Worm (Caenorhabditis elegans): ENCODE results near the gene H10D18.5.

Gene H10D18.5

DNA sequence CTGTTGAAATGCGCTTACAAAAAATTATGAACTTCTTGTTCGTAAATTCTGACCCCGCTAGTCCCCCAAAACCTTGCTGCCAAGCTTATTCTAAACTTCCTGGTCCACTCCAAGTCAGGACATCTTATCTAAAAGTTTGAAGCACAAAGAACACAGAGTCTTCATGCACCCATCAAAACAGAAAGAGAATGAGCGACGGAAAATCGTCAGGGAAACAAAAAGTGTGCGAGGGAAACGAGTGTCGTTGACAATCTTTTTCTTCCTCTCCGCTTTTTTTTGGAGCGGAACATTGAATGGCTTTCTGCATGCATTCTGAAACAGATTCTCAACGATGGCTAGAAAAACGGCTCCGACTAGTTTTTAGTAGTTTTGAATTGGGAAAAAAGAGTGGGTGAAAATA, 6.3 kb downstream of the H10D18.5 start:
- TF ChIP-seq ztf-16 (tag; optimal IDR thresholded peaks at IDR 0.05), result no peak
- TF ChIP-seq dmd-4 (tag; optimal IDR thresholded peaks at IDR 0.05; ENCODE audit: borderline replicate concordance), result no peak
- TF ChIP-seq eyg-1 (tag; optimal IDR thresholded peaks at IDR 0.05), result no peak
- TF ChIP-seq ceh-30 (tag; optimal IDR thresholded peaks at IDR 0.05), result no peak
- TF ChIP-seq mec-3 (tag; optimal IDR thresholded peaks at IDR 0.05; ENCODE audit: borderline replicate concordance), result no peak
- TF ChIP-seq F13H6.1 (tag; optimal IDR thresholded peaks at IDR 0.05), result no peak
- no peak for TF ChIP-seq tbx-7 (tag; optimal IDR thresholded peaks at IDR 0.05)
- no peak for TF ChIP-seq ceh-9 (tag; optimal IDR thresholded peaks at IDR 0.05)
- TF ChIP-seq gmeb-2 (tag; optimal IDR thresholded peaks at IDR 0.05), result no peak

DNA sequence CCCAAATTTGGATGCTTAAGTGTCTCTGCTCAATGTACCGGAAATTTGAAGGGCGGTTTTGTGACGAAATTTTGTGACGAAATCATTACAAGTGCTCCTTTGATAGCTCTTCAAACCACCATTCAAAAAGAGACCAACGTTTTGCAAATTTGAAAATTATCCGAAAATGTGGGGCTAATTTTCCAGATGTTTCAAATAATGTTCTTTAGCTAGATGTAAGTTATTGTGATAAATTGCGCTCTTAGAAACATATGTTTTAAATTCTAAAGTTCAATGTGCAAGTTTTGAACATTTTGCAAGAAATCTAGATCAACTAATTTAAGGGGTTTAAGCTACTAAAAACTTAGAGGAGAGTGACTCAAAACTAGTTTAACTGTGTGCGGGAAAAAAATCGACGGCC, 10.6 kb downstream of the H10D18.5 start:
- TF ChIP-seq C08G9.2 (tag; optimal IDR thresholded peaks at IDR 0.05) (no peak), mec-3 (tag; optimal IDR thresholded peaks at IDR 0.05; ENCODE audit: borderline replicate concordance) (no peak), ceh-31 (tag; optimal IDR thresholded peaks at IDR 0.05) (no peak), hlh-6 (tag; optimal IDR thresholded peaks at IDR 0.05) (no peak), ztf-16 (tag; optimal IDR thresholded peaks at IDR 0.05) (no peak), ceh-18 (tag; optimal IDR thresholded peaks at IDR 0.05) (no peak), ceh-14 (tag; optimal IDR thresholded peaks at IDR 0.05) (no peak), dmd-4 (tag; optimal IDR thresholded peaks at IDR 0.05; ENCODE audit: borderline replicate concordance) (no peak), unc-86 (tag; optimal IDR thresholded peaks at IDR 0.05) (no peak), pag-3 (tag; optimal IDR thresholded peaks at IDR 0.05; ENCODE audit: borderline replicate concordance) (no peak), K02D7.2 (tag; optimal IDR thresholded peaks at IDR 0.05) (no peak), pros-1 (tag; optimal IDR thresholded peaks at IDR 0.05) (no peak), unc-42 (tag; optimal IDR thresholded peaks at IDR 0.05) (no peak), pax-1 (tag; optimal IDR thresholded peaks at IDR 0.05) (no peak), pat-9 (tag; optimal IDR thresholded peaks at IDR 0.05) (no peak)

DNA sequence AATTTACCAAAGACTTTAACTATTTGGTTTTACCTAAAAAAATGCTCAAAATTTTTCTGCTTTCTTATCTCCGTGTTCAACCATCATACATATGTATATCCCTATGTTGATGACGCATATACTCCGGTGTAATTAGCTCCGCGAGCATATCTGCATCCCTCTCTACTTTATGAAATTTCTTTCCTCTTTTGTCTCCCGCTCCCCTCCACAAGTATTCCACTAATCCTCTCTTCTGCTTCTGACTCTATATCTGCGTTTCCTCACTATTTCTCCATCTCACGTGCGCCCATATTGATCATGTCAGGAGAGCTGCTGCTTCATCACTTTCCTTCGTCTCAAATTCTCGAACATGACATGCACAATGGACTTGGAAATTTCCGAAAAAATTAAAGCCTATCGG, 16.6 kb downstream of the H10D18.5 start, which contains the start of gene H10D18.1:
H10D18.1 (plus strand) TSS at position 277 of the 400 bp plus-strand sequence.
- TF ChIP-seq C08G9.2 (tag; optimal IDR thresholded peaks at IDR 0.05) (no peak), ceh-31 (tag; optimal IDR thresholded peaks at IDR 0.05) (peak; percentile 3), hlh-15 (tag; optimal IDR thresholded peaks at IDR 0.05) (no peak), unc-42 (tag; optimal IDR thresholded peaks at IDR 0.05) (peak; percentile 44), ztf-16 (tag; optimal IDR thresholded peaks at IDR 0.05) (no peak)

DNA sequence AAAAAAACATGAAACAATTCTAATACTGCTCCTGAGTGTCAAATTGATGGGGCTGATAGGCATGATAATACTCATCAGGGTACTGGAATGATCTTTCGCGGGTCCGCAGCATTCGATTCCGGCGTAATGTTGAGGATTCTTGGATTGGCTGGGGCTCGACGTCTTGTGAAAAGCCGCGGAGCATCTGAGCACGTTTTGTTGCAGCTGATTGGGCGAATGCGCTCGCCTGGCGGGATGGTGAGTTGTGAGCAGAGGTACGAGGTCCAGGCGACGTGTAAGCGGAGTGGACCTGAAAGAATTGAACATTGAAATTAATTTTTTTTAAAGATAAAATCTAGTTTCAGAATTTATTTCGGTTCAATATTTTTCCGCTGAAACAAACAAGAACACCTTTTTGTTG, 17.5 kb downstream of the H10D18.5 start:
- no peak for TF ChIP-seq ceh-30 (tag; optimal IDR thresholded peaks at IDR 0.05)
- no peak for TF ChIP-seq F13H6.1 (tag; optimal IDR thresholded peaks at IDR 0.05)
- TF ChIP-seq T23F11.4 (GFP tag; optimal IDR thresholded peaks at IDR 0.05), result no peak
- no peak for TF ChIP-seq ceh-6 (GFP tag; optimal IDR thresholded peaks at IDR 0.05)
- no peak for TF ChIP-seq nhr-11 (tag; optimal IDR thresholded peaks at IDR 0.05)
- TF ChIP-seq mec-3 (tag; optimal IDR thresholded peaks at IDR 0.05; ENCODE audit: borderline replicate concordance), result no peak
- TF ChIP-seq unc-3 (GFP tag; conservative IDR thresholded peaks at IDR 0.05), result no peak
- no peak for TF ChIP-seq unc-3 (tag; optimal IDR thresholded peaks at IDR 0.05)
- TF ChIP-seq C08G9.2 (tag; optimal IDR thresholded peaks at IDR 0.05), result no peak
- no peak for TF ChIP-seq Y22D7AL.16 (tag; optimal IDR thresholded peaks at IDR 0.05)
- TF ChIP-seq hlh-8 (tag; optimal IDR thresholded peaks at IDR 0.05), result no peak
- no peak for TF ChIP-seq sdc-2 (tag; optimal IDR thresholded peaks at IDR 0.05)
- no peak for TF ChIP-seq zip-5 (tag; optimal IDR thresholded peaks at IDR 0.05)
- TF ChIP-seq ceh-18 (tag; optimal IDR thresholded peaks at IDR 0.05), result no peak
- TF ChIP-seq ets-4 (tag; optimal IDR thresholded peaks at IDR 0.05), result no peak

DNA sequence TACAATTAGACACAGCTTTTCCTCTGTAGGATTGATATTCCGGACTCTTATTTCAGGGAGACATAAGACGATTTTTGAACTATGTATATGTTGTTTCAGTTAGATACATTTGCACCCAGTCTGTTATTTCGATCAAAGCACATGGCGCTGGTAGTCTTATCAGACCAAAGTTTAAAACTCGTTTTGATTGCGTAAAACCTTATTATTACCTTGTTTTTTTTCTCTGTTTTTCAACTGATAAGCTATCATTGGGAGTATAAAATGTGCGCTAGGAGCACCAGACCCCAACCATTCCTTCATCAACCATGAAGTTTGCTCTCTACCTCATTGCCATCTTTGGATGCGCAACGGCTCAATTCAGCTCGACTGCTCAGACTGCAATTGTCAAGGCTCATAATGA, 19.2 kb downstream of the H10D18.5 start, which contains the start of gene scl-12:
scl-12 (plus strand) TSS at position 301 of the 400 bp plus-strand sequence.
- TF ChIP-seq hlh-13 (GFP tag; optimal IDR thresholded peaks at IDR 0.05) (no peak), lin-11 (tag; optimal IDR thresholded peaks at IDR 0.05) (no peak), madf-2 (tag; optimal IDR thresholded peaks at IDR 0.05) (no peak), ceh-9 (tag; optimal IDR thresholded peaks at IDR 0.05) (no peak), ztf-16 (tag; optimal IDR thresholded peaks at IDR 0.05) (no peak), hlh-15 (tag; optimal IDR thresholded peaks at IDR 0.05) (no peak), K09A11.1 (tag; optimal IDR thresholded peaks at IDR 0.05; ENCODE audit: insufficient read depth) (no peak), npax-4 (tag; optimal IDR thresholded peaks at IDR 0.05) (no peak), nhr-232 (tag; optimal IDR thresholded peaks at IDR 0.05) (no peak), ceh-34 (tag; optimal IDR thresholded peaks at IDR 0.05) (no peak), mec-3 (tag; optimal IDR thresholded peaks at IDR 0.05; ENCODE audit: borderline replicate concordance) (no peak)

Data from whole organism, late embryonic.